Fruit fly (Drosophila melanogaster): Measurements from ENCODE around the gene Ca-beta.

Ca-beta gene

DNA sequence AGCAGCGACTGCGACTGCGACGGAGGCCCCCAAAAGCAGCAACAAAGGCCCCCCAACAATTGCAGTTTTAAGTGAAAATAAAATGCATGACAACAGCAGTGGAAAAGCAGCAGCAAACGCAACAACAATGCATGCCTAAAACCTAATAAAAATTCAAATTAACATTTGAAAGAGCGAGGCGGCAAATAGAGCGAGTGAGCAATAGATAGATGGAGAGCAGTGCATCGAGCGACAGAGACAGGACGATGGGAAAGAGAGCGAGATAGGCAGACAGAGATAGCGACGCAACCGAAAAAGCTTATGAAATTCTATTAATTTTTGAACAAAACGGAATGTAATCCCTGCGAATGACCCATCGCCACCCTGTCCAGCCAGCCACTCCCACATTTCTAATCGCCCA is 15.6 kb upstream of the Ca-beta start:
- no peak for TF ChIP-seq fd96Cb (tag; optimal IDR thresholded peaks at IDR 0.05)
- TF ChIP-seq CG7357 (GFP tag; IDR thresholded peaks at IDR 0.05), result no peak
- TF ChIP-seq vnd (GFP tag; IDR thresholded peaks at IDR 0.05; ENCODE audit: partially characterized antibody), result no peak
- no peak for TF ChIP-seq CG15696 (tag; optimal IDR thresholded peaks at IDR 0.05)
- no peak for TF ChIP-seq CG8281 (tag; optimal IDR thresholded peaks at IDR 0.05)
- no peak for TF ChIP-seq trem (tag; optimal IDR thresholded peaks at IDR 0.05)
- no peak for TF ChIP-seq slbo (GFP tag; IDR thresholded peaks at IDR 0.05)
- no peak for TF ChIP-seq peb (GFP tag; IDR thresholded peaks at IDR 0.05)
- TF ChIP-seq CG34422 (GFP tag; IDR thresholded peaks at IDR 0.05), result no peak
- no peak for TF ChIP-seq mld (GFP tag; IDR thresholded peaks at IDR 0.05; ENCODE audit: partially characterized antibody)
- TF ChIP-seq CG10543 (GFP tag; optimal IDR thresholded peaks at IDR 0.05), result no peak
- no peak for TF ChIP-seq tgo (GFP tag; IDR thresholded peaks at IDR 0.05)
- TF ChIP-seq CG8478 (optimal IDR thresholded peaks at IDR 0.05), result peak; percentile 0
- TF ChIP-seq CG34376 (GFP tag; optimal IDR thresholded peaks at IDR 0.05), result no peak
- no peak for TF ChIP-seq ara (GFP tag; IDR thresholded peaks at IDR 0.05)
- peak in 1 of 2 experiments; percentile 37 for TF ChIP-seq tll (GFP tag; optimal IDR thresholded peaks at IDR 0.05)
- no peak for TF ChIP-seq CrebB (tag; optimal IDR thresholded peaks at IDR 0.05)
- no peak for TF ChIP-seq zen2 (GFP tag; IDR thresholded peaks at IDR 0.05; ENCODE audit: partially characterized antibody)
- TF ChIP-seq sug (tag; optimal IDR thresholded peaks at IDR 0.05), result no peak
- TF ChIP-seq CG14710 (tag; optimal IDR thresholded peaks at IDR 0.05), result no peak
- TF ChIP-seq CG32532 (GFP tag; IDR thresholded peaks at IDR 0.05), result no peak
- TF ChIP-seq sqz (GFP tag; optimal IDR thresholded peaks at IDR 0.05), result no peak
- TF ChIP-seq CG4282 (GFP tag; optimal IDR thresholded peaks at IDR 0.05), result no peak
- TF ChIP-seq CG1832 (GFP tag; optimal IDR thresholded peaks at IDR 0.05), result peak; percentile 62
- TF ChIP-seq CG12236 (GFP tag; optimal IDR thresholded peaks at IDR 0.05), result no peak
- TF ChIP-seq az2 (GFP tag; optimal IDR thresholded peaks at IDR 0.05), result no peak
- no peak for TF ChIP-seq CG5245 (GFP tag; optimal IDR thresholded peaks at IDR 0.05)
- no peak for TF ChIP-seq CG12769 (tag; optimal IDR thresholded peaks at IDR 0.05)
- no peak for TF ChIP-seq Antp (GFP tag; optimal IDR thresholded peaks at IDR 0.05)
- no peak for TF ChIP-seq cwo (GFP tag; optimal IDR thresholded peaks at IDR 0.05)
- no peak for TF ChIP-seq Max (GFP tag; optimal IDR thresholded peaks at IDR 0.05)
- TF ChIP-seq Meics (GFP tag; optimal IDR thresholded peaks at IDR 0.05), result no peak
- TF ChIP-seq CG3726 (GFP tag; IDR thresholded peaks at IDR 0.05), result no peak
- TF ChIP-seq knrl (GFP tag; IDR thresholded peaks at IDR 0.05; ENCODE audit: partially characterized antibody), result no peak
- no peak for TF ChIP-seq Sox102F (GFP tag; optimal IDR thresholded peaks at IDR 0.05)
- TF ChIP-seq CG1603 (tag; optimal IDR thresholded peaks at IDR 0.05), result no peak
- no peak for TF ChIP-seq pita (GFP tag; optimal IDR thresholded peaks at IDR 0.05)
- TF ChIP-seq ken (GFP tag; IDR thresholded peaks at IDR 0.05), result no peak
- TF ChIP-seq CG5180 (GFP tag; optimal IDR thresholded peaks at IDR 0.05), result peak; percentile 71
- TF ChIP-seq CG7556 (GFP tag; optimal IDR thresholded peaks at IDR 0.05), result no peak
- no peak for TF ChIP-seq crp (GFP tag; optimal IDR thresholded peaks at IDR 0.05)
- no peak for TF ChIP-seq hkb (optimal IDR thresholded peaks at IDR 0.05)
- TF ChIP-seq hkb (GFP tag; IDR thresholded peaks at IDR 0.05), result no peak
- TF ChIP-seq PHDP (tag; optimal IDR thresholded peaks at IDR 0.05), result no peak
- no peak for TF ChIP-seq Awh (GFP tag; IDR thresholded peaks at IDR 0.05)
- TF ChIP-seq Rx (GFP tag; IDR thresholded peaks at IDR 0.05), result no peak
- no peak for TF ChIP-seq HLH4C (GFP tag; IDR thresholded peaks at IDR 0.05; ENCODE audit: partially characterized antibody)
- TF ChIP-seq hbn (GFP tag; IDR thresholded peaks at IDR 0.05; ENCODE audit: partially characterized antibody), result no peak
- TF ChIP-seq vvl (GFP tag; IDR thresholded peaks at IDR 0.05), result peak; percentile 50
- TF ChIP-seq Trl (optimal IDR thresholded peaks at IDR 0.05), result peak in 1 of 2 experiments; percentile 21
- TF ChIP-seq Trl (GFP tag; optimal IDR thresholded peaks at IDR 0.05), result no peak
- TF ChIP-seq wor (GFP tag; IDR thresholded peaks at IDR 0.05), result no peak
